Worm (Caenorhabditis elegans) whole organism, midembryonic: ENCODE results near the gene C16C8.12.

ENCODE experiments used
- T22C8.4 ChIP-seq: fragments of 200-800 bp; sonication (Bioruptor generic); IDR thresholded peaks from 2 replicates; pipeline ENCODE4 v1.3.6; 2022; ENCODE audit warnings: missing genetic modification characterization, missing compliant biosample characterization
- flt-1 ChIP-seq: fragments of 200-800 bp; sonication (Bioruptor generic); IDR thresholded peaks from 2 replicates; pipeline ENCODE4 v1.3.6; 2022; ENCODE audit warnings: missing genetic modification characterization, missing compliant biosample characterization
- med-1 ChIP-seq: sonication (generic microtip); optimal IDR thresholded peaks from 2 replicates; lab custom pipeline; 2017; ENCODE audit warnings: missing genetic modification characterization, mild to moderate bottlenecking, missing compliant biosample characterization, antibody characterized with exemption, missing genetic modification reagents; ENCODE audit not compliant: insufficient read depth
- tab-1 ChIP-seq: fragments of 200-800 bp; sonication (Bioruptor generic); IDR thresholded peaks from 2 replicates; pipeline ENCODE4 v1.3.6; 2022; ENCODE audit warnings: missing genetic modification characterization, missing compliant biosample characterization
- ztf-23 ChIP-seq: fragments of 200-800 bp; sonication (Bioruptor generic); IDR thresholded peaks from 2 replicates; pipeline ENCODE4 v1.3.6; 2022; ENCODE audit warnings: missing genetic modification reagents, missing genetic modification characterization, missing compliant biosample characterization

DNA sequence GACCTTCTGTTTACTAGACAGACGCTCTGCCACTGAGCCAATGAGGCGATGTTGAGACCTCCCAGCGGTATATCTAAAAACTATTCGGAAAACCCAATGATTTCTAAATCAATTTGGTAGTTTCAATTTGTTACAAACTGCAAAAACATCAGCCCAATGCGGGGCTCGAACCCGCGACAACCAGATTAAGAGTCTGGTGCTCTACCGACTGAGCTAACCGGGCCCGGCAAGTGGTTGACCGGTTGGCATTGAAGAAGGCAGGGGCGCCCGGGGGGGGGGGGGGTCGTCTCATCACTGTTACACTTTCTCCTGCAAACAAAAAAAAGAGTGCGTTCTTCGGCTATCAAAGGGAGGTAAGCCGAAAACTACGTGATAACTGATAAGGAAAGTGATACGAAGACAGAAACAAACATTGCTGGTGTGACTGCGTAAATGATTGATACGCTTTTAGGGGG lies 13.2 kb upstream of the C16C8.12 start:
- TF ChIP-seq T22C8.4: peak; percentile 62; the same call in 1 of the 2 replicates
- TF ChIP-seq flt-1 (GFP tag; lab: Robert Waterston, UW): peak; percentile 85
- peak; percentile 84 for TF ChIP-seq tab-1 (GFP tag; lab: Robert Waterston, UW)
- no peak for TF ChIP-seq med-1 (GFP tag; lab: Kevin White, UChicago)
- peak; percentile 72 for TF ChIP-seq ztf-23 (GFP tag; lab: Robert Waterston, UW)
